Worm (Caenorhabditis elegans) whole organism, L2 larva: Measurements from ENCODE around the gene F22B7.9.

Experiments used
- C34F6.9 ChIP-seq: fragments of 150-350 bp; optimal IDR thresholded peaks from 2 replicates; lab custom pipeline; 2014; ENCODE audit warnings: missing biosample characterization, missing genetic modification characterization
- R02D3.7 ChIP-seq: fragments of 150-350 bp; optimal IDR thresholded peaks from 2 replicates; lab custom pipeline; 2014; ENCODE audit warnings: missing biosample characterization, missing genetic modification characterization
- Y55F3AM.14 ChIP-seq: fragments of 200-800 bp; sonication (Bioruptor generic); optimal IDR thresholded peaks from 2 replicates; lab custom pipeline; 2018; ENCODE audit warnings: mild to moderate bottlenecking, missing genetic modification characterization, missing compliant biosample characterization
- alr-1 ChIP-seq: fragments of 150-350 bp; optimal IDR thresholded peaks from 2 replicates; lab custom pipeline; 2014; ENCODE audit warnings: missing biosample characterization, missing genetic modification characterization
- aly-2 ChIP-seq: fragments of 150-350 bp; optimal IDR thresholded peaks from 2 replicates; lab custom pipeline; 2014; ENCODE audit warnings: missing biosample characterization, missing genetic modification characterization
- ama-1 ChIP-seq: fragments of 150-350 bp; optimal IDR thresholded peaks from 2 replicates; lab custom pipeline; 2018; ENCODE audit warnings: inconsistent platforms
- ceh-16 ChIP-seq: fragments of 150-350 bp; optimal IDR thresholded peaks from 2 replicates; lab custom pipeline; 2014; ENCODE audit warnings: missing biosample characterization, missing genetic modification characterization
- crh-2 ChIP-seq: sonication (generic microtip); optimal IDR thresholded peaks from 2 replicates; lab custom pipeline; 2017; ENCODE audit warnings: missing biosample characterization, missing genetic modification characterization
- dmd-4 ChIP-seq: sonication (generic microtip); optimal IDR thresholded peaks from 2 replicates; lab custom pipeline; 2017; ENCODE audit warnings: missing biosample characterization, missing genetic modification characterization
- egl-27 ChIP-seq: sonication (generic microtip); optimal IDR thresholded peaks from 3 replicates; lab custom pipeline; 2017; ENCODE audit warnings: missing biosample characterization, missing genetic modification reagents, missing genetic modification characterization
- elt-1 ChIP-seq: fragments of 150-350 bp; optimal IDR thresholded peaks from 2 replicates; lab custom pipeline; 2014; ENCODE audit warnings: missing biosample characterization, missing genetic modification characterization
- elt-3 ChIP-seq: sonication (generic microtip); optimal IDR thresholded peaks from 2 replicates; lab custom pipeline; 2017; ENCODE audit warnings: missing biosample characterization, missing genetic modification characterization
- fos-1 ChIP-seq: fragments of 150-350 bp; optimal IDR thresholded peaks from 2 replicates; lab custom pipeline; 2014; ENCODE audit warnings: missing biosample characterization, missing genetic modification characterization
- gmeb-1 ChIP-seq: fragments of 150-350 bp; optimal IDR thresholded peaks from 2 replicates; lab custom pipeline; 2014; ENCODE audit warnings: missing biosample characterization, missing genetic modification characterization
- lin-13 ChIP-seq: fragments of 150-350 bp; optimal IDR thresholded peaks from 2 replicates; lab custom pipeline; 2014; ENCODE audit warnings: missing biosample characterization, missing genetic modification reagents, missing genetic modification characterization
- lin-39 ChIP-seq: fragments of 150-350 bp; optimal IDR thresholded peaks from 2 replicates; lab custom pipeline; 2014; ENCODE audit warnings: missing biosample characterization, missing genetic modification reagents, missing genetic modification characterization
- lsy-2 ChIP-seq, 2 experiments: fragments of 150-350 bp in 1 of 2; sonication (generic microtip) in 1 of 2; optimal IDR thresholded peaks; 2 replicates each; lab custom pipeline; 2014 to 2017; ENCODE audit warnings: missing biosample characterization in 2 of 2, missing genetic modification characterization in 2 of 2
- mab-5 ChIP-seq: fragments of 150-350 bp; optimal IDR thresholded peaks from 2 replicates; lab custom pipeline; 2014; ENCODE audit warnings: missing biosample characterization, missing genetic modification characterization
- nhr-12 ChIP-seq: fragments of 150-350 bp; optimal IDR thresholded peaks from 2 replicates; lab custom pipeline; 2014; ENCODE audit warnings: missing biosample characterization, missing genetic modification characterization
- nhr-129 ChIP-seq: fragments of 150-350 bp; optimal IDR thresholded peaks from 2 replicates; lab custom pipeline; 2014; ENCODE audit warnings: missing biosample characterization, missing genetic modification characterization
- nhr-21 ChIP-seq: fragments of 150-350 bp; optimal IDR thresholded peaks from 2 replicates; lab custom pipeline; 2014; ENCODE audit warnings: missing biosample characterization, missing genetic modification characterization
- nhr-23 ChIP-seq: fragments of 150-350 bp; optimal IDR thresholded peaks from 2 replicates; lab custom pipeline; 2014; ENCODE audit warnings: missing biosample characterization, missing genetic modification reagents, missing genetic modification characterization
- nhr-237 ChIP-seq: fragments of 150-350 bp; optimal IDR thresholded peaks from 2 replicates; lab custom pipeline; 2014; ENCODE audit warnings: missing biosample characterization, missing genetic modification characterization
- nhr-25 ChIP-seq: fragments of 150-350 bp; sonication (generic microtip); optimal IDR thresholded peaks from 3 replicates; lab custom pipeline; 2014; ENCODE audit warnings: missing biosample characterization, missing genetic modification characterization
- nhr-6 ChIP-seq: fragments of 150-350 bp; optimal IDR thresholded peaks from 2 replicates; lab custom pipeline; 2014; ENCODE audit warnings: missing biosample characterization, missing genetic modification characterization
- nhr-77 ChIP-seq: fragments of 150-350 bp; optimal IDR thresholded peaks from 2 replicates; lab custom pipeline; 2014; ENCODE audit warnings: missing biosample characterization, missing genetic modification characterization
- skn-1 ChIP-seq: sonication (generic microtip); optimal IDR thresholded peaks from 2 replicates; lab custom pipeline; 2017; ENCODE audit warnings: missing biosample characterization, missing genetic modification characterization
- sma-3 ChIP-seq: sonication (generic microtip); optimal IDR thresholded peaks from 2 replicates; lab custom pipeline; 2016; ENCODE audit warnings: missing genetic modification reagents, missing genetic modification characterization, missing compliant biosample characterization
- unc-55 ChIP-seq: fragments of 150-350 bp; sonication (generic microtip); optimal IDR thresholded peaks from 3 replicates; lab custom pipeline; 2014; ENCODE audit warnings: missing biosample characterization, missing genetic modification reagents, missing genetic modification characterization
- zag-1 ChIP-seq: fragments of 150-350 bp; optimal IDR thresholded peaks from 2 replicates; lab custom pipeline; 2014; ENCODE audit warnings: missing biosample characterization, missing genetic modification characterization
- ztf-4 ChIP-seq: fragments of 150-350 bp; optimal IDR thresholded peaks from 2 replicates; lab custom pipeline; 2014; ENCODE audit warnings: missing biosample characterization, missing genetic modification characterization

The F22B7.9 gene

ce11 chrIII:8628405-8628982 is 25.2 kb downstream of the F22B7.9 start, which contains the start of the genes polk-1 and gpr-1:
Gene polk-1 (minus strand): TSS chrIII:8628590.
Gene gpr-1 (plus strand): TSS chrIII:8628932.
- TF ChIP-seq zag-1 (tag; lab: Kevin White, UChicago), result no peak
- TF ChIP-seq R02D3.7 (tag; lab: Kevin White, UChicago), result no peak
- peak; percentile 26 for TF ChIP-seq nhr-129 (tag; lab: Kevin White, UChicago)
- TF ChIP-seq gmeb-1 (tag; lab: Kevin White, UChicago), result peak; percentile 67
- TF ChIP-seq nhr-77 (tag; lab: Kevin White, UChicago), result no peak
- TF ChIP-seq nhr-237 (tag; lab: Kevin White, UChicago), result no peak
- TF ChIP-seq nhr-21 (tag; lab: Kevin White, UChicago), result no peak
- peak; percentile 27 for TF ChIP-seq C34F6.9 (tag; lab: Kevin White, UChicago)
- peak in 1 of 2 experiments; percentile 50 for TF ChIP-seq lsy-2 (tag; optimal IDR thresholded peaks at IDR 0.05; lab: Kevin White, UChicago)
- TF ChIP-seq lin-13 (GFP tag; lab: Kevin White, UChicago), result peak; percentile 72
- no peak for TF ChIP-seq sma-3 (GFP tag; lab: Kevin White, UChicago)
- TF ChIP-seq lin-39 (tag; lab: Kevin White, UChicago), result no peak
- no peak for TF ChIP-seq crh-2

ce11 chrIII:8625125-8625524 is 28.6 kb downstream of the F22B7.9 start:
- TF ChIP-seq nhr-237 (tag; lab: Kevin White, UChicago), result no peak
- TF ChIP-seq elt-3 (tag; lab: Kevin White, UChicago), result no peak
- TF ChIP-seq ama-1, result no peak
- no peak for TF ChIP-seq egl-27 (tag; lab: Kevin White, UChicago)
- TF ChIP-seq nhr-21 (tag; lab: Kevin White, UChicago), result no peak
- no peak for TF ChIP-seq unc-55 (GFP tag; lab: Kevin White, UChicago)
- no peak for TF ChIP-seq ztf-4
- no peak for TF ChIP-seq lsy-2 (tag; optimal IDR thresholded peaks at IDR 0.05; lab: Kevin White, UChicago)
- no peak for TF ChIP-seq nhr-25
- TF ChIP-seq skn-1 (tag; lab: Kevin White, UChicago), result no peak
- no peak for TF ChIP-seq mab-5 (tag; lab: Kevin White, UChicago)
- no peak for TF ChIP-seq zag-1 (tag; lab: Kevin White, UChicago)
- no peak for TF ChIP-seq alr-1 (tag; lab: Kevin White, UChicago)

- no peak for TF ChIP-seq ztf-4
- no peak for TF ChIP-seq zag-1 (tag; lab: Kevin White, UChicago)
- no peak for TF ChIP-seq aly-2 (tag; lab: Kevin White, UChicago)
Measured at ce11 chrIII:8622435-8622834, 31.3 kb downstream of the F22B7.9 start, which contains the start of gene ceh-16. Gene ceh-16 (plus strand): TSS chrIII:8622735.

ce11 chrIII:8621982-8622381 is 31.7 kb downstream of the F22B7.9 start:
- TF ChIP-seq sma-3 (GFP tag; lab: Kevin White, UChicago) (no peak), ceh-16 (no peak), elt-3 (tag; lab: Kevin White, UChicago) (no peak), ztf-4 (no peak), Y55F3AM.14 (GFP tag; lab: Kevin White, UChicago) (no peak), egl-27 (tag; lab: Kevin White, UChicago) (no peak), nhr-12 (no peak), nhr-23 (tag; lab: Kevin White, UChicago) (no peak)

- no peak for TF ChIP-seq fos-1 (tag; lab: Kevin White, UChicago)
- TF ChIP-seq lsy-2 (tag; optimal IDR thresholded peaks at IDR 0.05; lab: Kevin White, UChicago), result peak in 1 of 2 experiments; percentile 14
- TF ChIP-seq nhr-25, result peak; percentile 58
Measured at ce11 chrIII:8621002-8621401, 32.7 kb downstream of the F22B7.9 start.

ce11 chrIII:8620259-8620658 is 33.5 kb downstream of the F22B7.9 start:
- TF ChIP-seq nhr-6 (tag; lab: Kevin White, UChicago), result no peak
- no peak for TF ChIP-seq aly-2 (tag; lab: Kevin White, UChicago)
- TF ChIP-seq ceh-16, result no peak
- TF ChIP-seq elt-1 (tag; lab: Kevin White, UChicago), result no peak
- TF ChIP-seq lin-13 (GFP tag; lab: Kevin White, UChicago), result no peak
- TF ChIP-seq lin-39 (tag; lab: Kevin White, UChicago), result no peak
- TF ChIP-seq dmd-4 (tag; lab: Kevin White, UChicago), result no peak
